Worm (Caenorhabditis elegans) whole organism, L4/young adult: ENCODE results near the gene rbm-17.

Experiments used
- W03F9.2 ChIP-seq: fragments of 150-350 bp; optimal IDR thresholded peaks from 2 replicates; lab custom pipeline; 2014; ENCODE audit warnings: missing biosample characterization, missing genetic modification characterization
- dao-5 ChIP-seq: sonication (generic microtip); optimal IDR thresholded peaks from 2 replicates; lab custom pipeline; 2016; ENCODE audit warnings: missing genotype, missing genetic modification characterization, moderate library complexity, missing compliant biosample characterization
- him-1 ChIP-seq: sonication (generic microtip); optimal IDR thresholded peaks from 2 replicates; lab custom pipeline; 2016; ENCODE audit warnings: missing genotype, missing genetic modification reagents, missing genetic modification characterization, missing compliant biosample characterization

DNA sequence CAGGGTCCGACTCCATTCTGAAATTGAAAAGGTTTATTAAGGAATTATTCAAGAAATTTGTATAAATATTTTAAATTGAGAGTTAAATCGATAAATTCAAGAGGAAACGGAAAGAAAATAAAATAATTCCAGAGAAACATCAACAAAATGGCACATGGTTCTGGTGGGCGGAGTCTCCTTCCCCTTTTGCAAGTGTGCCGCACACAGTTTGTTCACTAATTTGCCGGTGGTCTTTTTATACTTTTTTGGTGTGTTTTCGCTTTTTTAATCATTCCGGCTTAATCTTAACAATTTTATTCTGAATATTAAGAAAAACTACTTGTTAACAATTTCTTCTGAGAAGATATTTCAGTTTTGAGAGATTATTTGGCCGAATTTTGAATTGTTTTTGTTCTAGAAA, 33.2 kb upstream of the rbm-17 start, which contains the start of the genes ragc-1 and Y24F12A.1:
- TF ChIP-seq W03F9.2 (tag; lab: Kevin White, UChicago) (peak; percentile 89), him-1 (tag; lab: Kevin White, UChicago) (no peak), dao-5 (tag; lab: Kevin White, UChicago) (no peak)
